Worm (Caenorhabditis elegans): ENCODE measurements around the gene pde-4.

DNA sequence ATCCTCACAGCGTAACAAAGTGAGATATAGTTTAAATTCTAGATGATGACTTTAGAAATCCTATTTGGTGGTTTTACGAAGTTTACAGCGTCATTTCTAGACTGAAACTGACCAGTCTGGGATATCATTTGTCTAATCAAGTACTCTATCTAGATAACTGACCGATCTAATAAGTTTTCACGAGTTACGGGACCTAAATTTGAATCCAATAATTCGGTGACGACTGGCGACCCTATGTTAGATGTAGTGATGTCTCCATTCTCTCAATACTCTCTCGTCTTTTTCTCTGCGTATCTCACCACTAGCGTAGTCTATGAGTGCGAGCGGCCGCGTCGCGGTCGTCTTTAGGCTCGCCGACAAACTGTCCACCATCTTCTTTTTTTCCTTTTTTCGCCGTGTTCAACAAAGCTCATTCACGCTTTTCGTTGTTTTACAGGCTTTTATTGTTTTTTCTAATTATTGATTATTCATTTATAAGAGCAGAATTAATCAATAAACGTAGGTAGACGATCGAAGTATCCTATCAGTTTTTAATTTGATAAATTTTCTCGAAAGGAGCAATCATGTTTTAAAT lies 35.6 kb downstream of the pde-4 start:
- no peak for TF ChIP-seq ceh-16 (tag; optimal IDR thresholded peaks at IDR 0.05)
- peak; percentile 28 for TF ChIP-seq nhr-129 (tag; optimal IDR thresholded peaks at IDR 0.05)
- no peak for TF ChIP-seq lin-39 (tag; optimal IDR thresholded peaks at IDR 0.05)

All from whole organism, L2 larva.